Fruit fly (Drosophila melanogaster): ENCODE results near the gene Scox.

Scox gene

DNA sequence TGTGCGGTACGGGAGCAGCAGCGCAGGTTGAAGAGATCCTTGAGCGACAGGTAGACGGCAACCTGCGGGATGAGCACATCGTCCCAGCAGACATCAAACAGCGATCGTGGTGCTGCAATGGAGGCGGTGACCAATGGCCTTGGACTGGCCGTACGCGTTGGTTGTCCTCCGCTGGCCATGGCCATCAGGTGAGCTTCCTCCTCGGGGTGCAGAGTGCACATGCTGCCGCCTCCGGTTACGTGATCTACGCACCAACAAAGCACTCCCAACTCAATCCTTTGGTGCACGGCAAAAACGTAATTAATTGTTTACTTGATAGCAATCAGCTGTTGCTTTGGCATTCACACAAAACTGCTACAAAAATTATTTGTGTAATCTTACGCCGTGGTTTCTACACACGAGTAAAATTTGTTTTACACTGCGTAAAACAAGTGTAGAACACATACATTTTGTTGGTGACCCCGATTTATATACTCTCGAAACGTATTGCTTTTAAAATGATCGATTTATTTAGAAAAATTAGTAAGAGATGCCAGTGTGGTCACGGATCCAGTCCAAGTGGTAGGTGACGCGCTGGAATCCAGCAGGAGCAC lies 19.2 kb downstream of the Scox start, which contains the start of gene jet:
Gene jet, minus strand, starts transcription at position 332 of the 593 bp plus-strand sequence.
- TF ChIP-seq CG10631 (GFP tag; optimal IDR thresholded peaks at IDR 0.05) (no peak), fkh (GFP tag; optimal IDR thresholded peaks at IDR 0.05) (peak; percentile 63), CG8319 (GFP tag; optimal IDR thresholded peaks at IDR 0.05) (peak; percentile 91), Ets21C (GFP tag; optimal IDR thresholded peaks at IDR 0.05) (no peak)

DNA sequence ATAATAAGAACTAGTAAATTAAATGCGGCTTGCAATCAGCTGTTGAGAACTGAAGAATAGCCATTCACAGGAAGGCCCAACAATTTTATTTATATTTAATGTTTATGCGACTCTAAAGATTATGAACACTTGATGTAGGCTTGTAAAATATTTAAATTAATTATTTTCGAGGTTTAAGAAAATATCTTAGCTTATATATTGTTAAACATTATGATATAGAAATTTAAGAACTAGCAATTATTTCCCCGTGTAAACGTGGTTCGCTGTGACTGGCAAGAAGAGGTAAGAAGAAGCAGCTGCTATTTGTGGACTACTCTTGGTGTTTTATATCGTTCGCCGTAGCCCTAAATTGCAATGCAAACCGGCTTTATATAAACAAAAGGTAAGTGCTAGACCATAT lies 23.4 kb downstream of the Scox start, which contains the start of the genes mRpL24 and betaggt-I:
Gene mRpL24, minus strand, starts transcription at position 62 of the 400 bp plus-strand sequence.
Gene betaggt-I, plus strand, starts transcription at position 280 of the 400 bp plus-strand sequence.
- TF ChIP-seq salr (GFP tag; optimal IDR thresholded peaks at IDR 0.05) (peak in 1 of 2 experiments; percentile 94), CG6276 (GFP tag; optimal IDR thresholded peaks at IDR 0.05) (peak; percentile 92), Hr39 (GFP tag; optimal IDR thresholded peaks at IDR 0.05) (peak; percentile 90), CG6854 (GFP tag; optimal IDR thresholded peaks at IDR 0.05) (peak; percentile 85), Ets96B (tag; optimal IDR thresholded peaks at IDR 0.05) (peak; percentile 98), dac (GFP tag; optimal IDR thresholded peaks at IDR 0.05) (peak; percentile 93), spab (GFP tag; optimal IDR thresholded peaks at IDR 0.05) (peak; percentile 92), CG15336 (GFP tag; IDR thresholded peaks at IDR 0.05) (peak; percentile 97), OdsH (GFP tag; optimal IDR thresholded peaks at IDR 0.05) (peak; percentile 98), Hr38 (GFP tag; optimal IDR thresholded peaks at IDR 0.05) (no peak), Eip93F (GFP tag; optimal IDR thresholded peaks at IDR 0.05) (peak; percentile 81), CG6808 (GFP tag; optimal IDR thresholded peaks at IDR 0.05) (peak; percentile 90), pdm3 (GFP tag; optimal IDR thresholded peaks at IDR 0.05) (peak; percentile 97), Ets21C (GFP tag; optimal IDR thresholded peaks at IDR 0.05) (peak; percentile 90), Eip78C (GFP tag) (peak; percentile 99), Smox (GFP tag; optimal IDR thresholded peaks at IDR 0.05) (peak; percentile 95), CG11294 (GFP tag; IDR thresholded peaks at IDR 0.05) (peak; percentile 96), dsx (GFP tag; optimal IDR thresholded peaks at IDR 0.05; ENCODE audit: poor library complexity, severe bottlenecking) (peak; percentile 97), CG1621 (tag; optimal IDR thresholded peaks at IDR 0.05) (peak; percentile 91), CG9139 (GFP tag; optimal IDR thresholded peaks at IDR 0.05) (peak; percentile 93), Blimp-1 (GFP tag; optimal IDR thresholded peaks at IDR 0.05) (peak; percentile 87), vri (GFP tag; optimal IDR thresholded peaks at IDR 0.05) (peak; percentile 89), CG6792 (GFP tag; optimal IDR thresholded peaks at IDR 0.05) (peak; percentile 96), Lpt (GFP tag; optimal IDR thresholded peaks at IDR 0.05) (peak; percentile 94), CG8319 (GFP tag; optimal IDR thresholded peaks at IDR 0.05) (peak; percentile 89), Sox14 (GFP tag; optimal IDR thresholded peaks at IDR 0.05) (peak; percentile 96), fkh (GFP tag; optimal IDR thresholded peaks at IDR 0.05) (peak; percentile 87), fd85E (GFP tag; optimal IDR thresholded peaks at IDR 0.05) (peak; percentile 28), CG34406 (GFP tag; optimal IDR thresholded peaks at IDR 0.05) (peak; percentile 97), CG32006 (GFP tag; optimal IDR thresholded peaks at IDR 0.05) (peak; percentile 97), CG3919 (GFP tag; optimal IDR thresholded peaks at IDR 0.05) (peak; percentile 97), CG8119 (GFP tag; IDR thresholded peaks at IDR 0.05) (peak; percentile 95), CG6163 (GFP tag; IDR thresholded peaks at IDR 0.05) (peak; percentile 98), ss (GFP tag; optimal IDR thresholded peaks at IDR 0.05) (peak; percentile 89 to 94), cyc (GFP tag; optimal IDR thresholded peaks at IDR 0.05) (peak; percentile 95), Gug (GFP tag; IDR thresholded peaks at IDR 0.05) (peak; percentile 98), esn (GFP tag; optimal IDR thresholded peaks at IDR 0.05) (peak; percentile 98), topi (GFP tag; optimal IDR thresholded peaks at IDR 0.05) (peak; percentile 96), CG10669 (GFP tag; optimal IDR thresholded peaks at IDR 0.05) (peak; percentile 96), lz (GFP tag; optimal IDR thresholded peaks at IDR 0.05) (peak; percentile 97), Sox102F (GFP tag; optimal IDR thresholded peaks at IDR 0.05) (peak; percentile 92), fd59A (GFP tag; optimal IDR thresholded peaks at IDR 0.05) (peak; percentile 91), CG4318 (GFP tag; optimal IDR thresholded peaks at IDR 0.05) (peak; percentile 94), svp (GFP tag) (peak; percentile 96), Sox15 (GFP tag; optimal IDR thresholded peaks at IDR 0.05) (peak; percentile 96), CG11762 (GFP tag; optimal IDR thresholded peaks at IDR 0.05; ENCODE audit: insufficient read depth) (peak; percentile 89), achi (GFP tag; optimal IDR thresholded peaks at IDR 0.05) (peak; percentile 95)

All from whole organism, prepupa.